Worm (Caenorhabditis elegans): ENCODE results near the gene rilp-1.
A peak's percentile ranks its signal among the peaks of the same experiment; 100 is the strongest.

Gene rilp-1

ce11 chrIII:3632379-3632778, 3.6 kb upstream of the rilp-1 start:
- TF ChIP-seq dao-5 (tag; optimal IDR thresholded peaks at IDR 0.05) (no peak), W03F9.2 (tag; optimal IDR thresholded peaks at IDR 0.05) (no peak), him-1 (tag; optimal IDR thresholded peaks at IDR 0.05) (no peak)

ce11 chrIII:3634158-3634557, 1.8 kb upstream of the rilp-1 start:
- no peak for TF ChIP-seq W03F9.2 (tag; optimal IDR thresholded peaks at IDR 0.05)
- TF ChIP-seq dao-5 (tag; optimal IDR thresholded peaks at IDR 0.05): no peak
- no peak for TF ChIP-seq him-1 (tag; optimal IDR thresholded peaks at IDR 0.05)

ce11 chrIII:3634873-3635272, 1.1 kb upstream of the rilp-1 start:
- TF ChIP-seq W03F9.2 (tag; optimal IDR thresholded peaks at IDR 0.05) (no peak), him-1 (tag; optimal IDR thresholded peaks at IDR 0.05) (no peak)

- TF ChIP-seq dao-5 (tag; optimal IDR thresholded peaks at IDR 0.05) (no peak), W03F9.2 (tag; optimal IDR thresholded peaks at IDR 0.05) (no peak), him-1 (tag; optimal IDR thresholded peaks at IDR 0.05) (no peak)
These were observed 1.5 kb downstream of the rilp-1 start for ce11 chrIII:3637251-3637989.

ce11 chrIII:3643602-3644001, 7.7 kb downstream of the rilp-1 start:
- no peak for TF ChIP-seq dao-5 (tag; optimal IDR thresholded peaks at IDR 0.05)
- TF ChIP-seq W03F9.2 (tag; optimal IDR thresholded peaks at IDR 0.05): no peak
- TF ChIP-seq him-1 (tag; optimal IDR thresholded peaks at IDR 0.05): no peak

ce11 chrIII:3644075-3644474, 8.1 kb downstream of the rilp-1 start, which contains the start of gene unc-93:
TSS of gene unc-93 (plus strand) at chrIII:3644375.
- TF ChIP-seq him-1 (tag; optimal IDR thresholded peaks at IDR 0.05) (no peak), W03F9.2 (tag; optimal IDR thresholded peaks at IDR 0.05) (no peak), dao-5 (tag; optimal IDR thresholded peaks at IDR 0.05) (no peak)

- no peak for TF ChIP-seq dao-5 (tag; optimal IDR thresholded peaks at IDR 0.05)
- no peak for TF ChIP-seq him-1 (tag; optimal IDR thresholded peaks at IDR 0.05)
- no peak for TF ChIP-seq W03F9.2 (tag; optimal IDR thresholded peaks at IDR 0.05)
These were observed 13.4 kb downstream of the rilp-1 start for ce11 chrIII:3649305-3649704.

ce11 chrIII:3650266-3650665, 14.3 kb downstream of the rilp-1 start:
- peak; percentile 3 for TF ChIP-seq W03F9.2 (tag; optimal IDR thresholded peaks at IDR 0.05)
- TF ChIP-seq dao-5 (tag; optimal IDR thresholded peaks at IDR 0.05): no peak
- no peak for TF ChIP-seq him-1 (tag; optimal IDR thresholded peaks at IDR 0.05)

- TF ChIP-seq dao-5 (tag; optimal IDR thresholded peaks at IDR 0.05): no peak
- TF ChIP-seq W03F9.2 (tag; optimal IDR thresholded peaks at IDR 0.05): no peak
- no peak for TF ChIP-seq him-1 (tag; optimal IDR thresholded peaks at IDR 0.05)
These were observed 14.9 kb downstream of the rilp-1 start, which contains the start of the genes madf-8 and gsr-1 for ce11 chrIII:3650677-3651315. TSS of gene madf-8 (minus strand) at chrIII:3650832. TSS of gene gsr-1 (plus strand) at chrIII:3650907.

ce11 chrIII:3652427-3652826, 16.5 kb downstream of the rilp-1 start:
- TF ChIP-seq him-1 (tag; optimal IDR thresholded peaks at IDR 0.05) (no peak), dao-5 (tag; optimal IDR thresholded peaks at IDR 0.05) (no peak), W03F9.2 (tag; optimal IDR thresholded peaks at IDR 0.05) (no peak)

ce11 chrIII:3652964-3653363, 17.0 kb downstream of the rilp-1 start:
- TF ChIP-seq him-1 (tag; optimal IDR thresholded peaks at IDR 0.05) (no peak), dao-5 (tag; optimal IDR thresholded peaks at IDR 0.05) (no peak), W03F9.2 (tag; optimal IDR thresholded peaks at IDR 0.05) (no peak)

ce11 chrIII:3657479-3657878, 21.5 kb downstream of the rilp-1 start, which contains the start of gene C46F11.5:
TSS of gene C46F11.5 (minus strand) at chrIII:3657606.
- TF ChIP-seq him-1 (tag; optimal IDR thresholded peaks at IDR 0.05) (no peak), W03F9.2 (tag; optimal IDR thresholded peaks at IDR 0.05) (no peak), dao-5 (tag; optimal IDR thresholded peaks at IDR 0.05) (no peak)

ce11 chrIII:3664224-3664623, 28.3 kb downstream of the rilp-1 start, which contains the start of gene C46F11.4:
TSS of gene C46F11.4 (minus strand) at chrIII:3664304.
- TF ChIP-seq him-1 (tag; optimal IDR thresholded peaks at IDR 0.05) (peak; percentile 62), dao-5 (tag; optimal IDR thresholded peaks at IDR 0.05) (no peak), W03F9.2 (tag; optimal IDR thresholded peaks at IDR 0.05) (peak; percentile 27)

ce11 chrIII:3670336-3670735, 34.4 kb downstream of the rilp-1 start, which contains the start of gene C46F11.6:
TSS of gene C46F11.6 (minus strand) at chrIII:3670436.
- TF ChIP-seq W03F9.2 (tag; optimal IDR thresholded peaks at IDR 0.05) (no peak), dao-5 (tag; optimal IDR thresholded peaks at IDR 0.05) (no peak), him-1 (tag; optimal IDR thresholded peaks at IDR 0.05) (no peak)

All from whole organism, L4/young adult.